Fruit fly (Drosophila melanogaster) whole organism, embryonic: ENCODE results near the gene wb.

Experiments used
- Aef1 ChIP-seq: fragments of 200-800 bp; sonication (Bioruptor generic); IDR thresholded peaks from 3 replicates; pipeline ENCODE4 v1.3.6; 2022; ENCODE audit warnings: missing biosample characterization, missing genetic modification characterization
- Asciz ChIP-seq: fragments of 200-800 bp; sonication (Bioruptor generic); optimal IDR thresholded peaks from 2 replicates; lab custom pipeline; 2017; ENCODE audit warnings: missing biosample characterization, mild to moderate bottlenecking, missing genetic modification characterization, missing genetic modification reagents
- Bgb ChIP-seq: fragments of 200-800 bp; sonication (Bioruptor generic); IDR thresholded peaks from 2 replicates; pipeline ENCODE4 v1.3.6; 2022; ENCODE audit warnings: missing biosample characterization, missing genetic modification characterization; ENCODE audit not compliant: partially characterized antibody
- BtbVII ChIP-seq: fragments of 200-800 bp; sonication (Bioruptor generic); optimal IDR thresholded peaks from 3 replicates; lab custom pipeline; 2017; ENCODE audit warnings: missing biosample characterization, mild to moderate bottlenecking, missing genetic modification characterization
- CG10431 ChIP-seq: fragments of 200-800 bp; sonication (Bioruptor generic); optimal IDR thresholded peaks from 3 replicates; lab custom pipeline; 2018; ENCODE audit warnings: missing biosample characterization, mild to moderate bottlenecking, missing genetic modification characterization
- CG11695 ChIP-seq: fragments of 200-800 bp; sonication (Bioruptor generic); IDR thresholded peaks from 3 replicates; pipeline ENCODE4 v1.3.6; 2022; ENCODE audit warnings: missing biosample characterization, missing genetic modification characterization
- CG12769 ChIP-seq: fragments of 200-800 bp; sonication (Bioruptor generic); optimal IDR thresholded peaks from 2 replicates; lab custom pipeline; 2019; ENCODE audit warnings: missing biosample characterization, mild to moderate bottlenecking, missing genetic modification characterization, moderate library complexity
- CG12942 ChIP-seq: fragments of 200-800 bp; sonication (Bioruptor generic); optimal IDR thresholded peaks from 3 replicates; lab custom pipeline; 2016; ENCODE audit warnings: missing biosample characterization, missing genetic modification characterization
- CG13894 ChIP-seq: fragments of 200-800 bp; sonication (Bioruptor generic); optimal IDR thresholded peaks from 3 replicates; lab custom pipeline; 2018; ENCODE audit warnings: missing biosample characterization, mild to moderate bottlenecking, missing genetic modification characterization, moderate library complexity
- CG14014 ChIP-seq: fragments of 200-800 bp; sonication (Bioruptor generic); IDR thresholded peaks from 2 replicates; pipeline ENCODE4 v1.3.6; 2022; ENCODE audit warnings: missing biosample characterization, missing genetic modification characterization
- CG14860 ChIP-seq: fragments of 200-800 bp; sonication (Bioruptor generic); IDR thresholded peaks from 3 replicates; pipeline ENCODE4 v1.3.6; 2022; ENCODE audit warnings: missing biosample characterization, missing genetic modification characterization; ENCODE audit not compliant: partially characterized antibody
- CG1792 ChIP-seq: fragments of 200-800 bp; sonication (Bioruptor generic); optimal IDR thresholded peaks from 2 replicates; lab custom pipeline; 2016; ENCODE audit warnings: missing biosample characterization, missing genetic modification characterization
- CG2678 ChIP-seq: fragments of 200-800 bp; sonication (Bioruptor generic); optimal IDR thresholded peaks from 3 replicates; lab custom pipeline; 2019; ENCODE audit warnings: missing biosample characterization, mild to moderate bottlenecking, missing genetic modification characterization, moderate library complexity
- CG2889 ChIP-seq: fragments of 200-800 bp; sonication (Bioruptor generic); IDR thresholded peaks from 3 replicates; pipeline ENCODE4 v1.3.6; 2022; ENCODE audit warnings: missing biosample characterization, missing genetic modification characterization
- CG34376 ChIP-seq: fragments of 200-800 bp; sonication (Bioruptor generic); optimal IDR thresholded peaks from 2 replicates; lab custom pipeline; 2018; ENCODE audit warnings: missing biosample characterization, mild to moderate bottlenecking, missing genetic modification characterization
- CG3838 ChIP-seq: fragments of 200-800 bp; sonication (Bioruptor generic); optimal IDR thresholded peaks from 3 replicates; lab custom pipeline; 2016; ENCODE audit warnings: missing biosample characterization, missing genetic modification characterization
- CG4360 ChIP-seq: fragments of 200-800 bp; sonication (Bioruptor generic); IDR thresholded peaks from 2 replicates; pipeline ENCODE4 v1.3.6; 2022; ENCODE audit warnings: missing biosample characterization, missing genetic modification characterization
- CG43689 ChIP-seq: fragments of 200-800 bp; sonication (Bioruptor generic); IDR thresholded peaks from 2 replicates; pipeline ENCODE4 v1.3.6; 2022; ENCODE audit warnings: missing biosample characterization, missing genetic modification characterization
- CG9797 ChIP-seq: fragments of 200-800 bp; sonication (Bioruptor generic); optimal IDR thresholded peaks from 3 replicates; lab custom pipeline; 2018; ENCODE audit warnings: missing biosample characterization, mild to moderate bottlenecking, missing genetic modification characterization
- Dip3 ChIP-seq: fragments of 200-800 bp; sonication (Bioruptor generic); optimal IDR thresholded peaks from 3 replicates; lab custom pipeline; 2016; ENCODE audit warnings: missing biosample characterization, missing genetic modification characterization
- Dll ChIP-seq: fragments of 200-800 bp; sonication (Bioruptor generic); IDR thresholded peaks from 4 replicates; pipeline ENCODE4 v1.3.6; 2022; ENCODE audit warnings: missing biosample characterization, missing genetic modification characterization; ENCODE audit not compliant: partially characterized antibody
- Dref ChIP-seq: fragments of 200-800 bp; sonication (Bioruptor generic); IDR thresholded peaks from 2 replicates; pipeline ENCODE4 v1.3.6; 2022; ENCODE audit warnings: missing biosample characterization, missing genetic modification characterization
- E2f1 ChIP-seq: fragments of 200-800 bp; sonication (Bioruptor generic); IDR thresholded peaks from 2 replicates; pipeline ENCODE4 v1.3.6; 2022; ENCODE audit warnings: missing biosample characterization, missing genetic modification characterization
- Ets65A ChIP-seq: fragments of 200-800 bp; sonication (Bioruptor generic); peaks from one replicate; lab custom pipeline; 2016; ENCODE audit warnings: missing biosample characterization, missing genetic modification characterization
- Hand ChIP-seq: fragments of 200-800 bp; sonication (Bioruptor generic); optimal IDR thresholded peaks from 2 replicates; lab custom pipeline; 2017; ENCODE audit warnings: mild to moderate bottlenecking, missing biosample characterization, missing genetic modification reagents, missing genetic modification characterization
- Kr ChIP-seq: fragments of 200-800 bp; sonication (Bioruptor generic); optimal IDR thresholded peaks from 2 replicates; lab custom pipeline; 2017; ENCODE audit warnings: missing biosample characterization, mild to moderate bottlenecking, missing genetic modification characterization
- Lim3 ChIP-seq: fragments of 200-800 bp; sonication (Bioruptor generic); IDR thresholded peaks from 2 replicates; pipeline ENCODE4 v1.3.6; 2022; ENCODE audit warnings: missing biosample characterization, missing genetic modification characterization
- Optix ChIP-seq: fragments of 200-800 bp; sonication (Bioruptor generic); IDR thresholded peaks from 3 replicates; pipeline ENCODE4 v1.3.6; 2022; ENCODE audit warnings: missing biosample characterization, missing genetic modification characterization
- Vsx1 ChIP-seq: fragments of 200-800 bp; sonication (Bioruptor generic); optimal IDR thresholded peaks from 2 replicates; lab custom pipeline; 2017; ENCODE audit warnings: missing biosample characterization, mild to moderate bottlenecking, missing genetic modification characterization, missing genetic modification reagents
- Xrp1 ChIP-seq: fragments of 200-800 bp; sonication (Bioruptor generic); IDR thresholded peaks from 2 replicates; pipeline ENCODE4 v1.3.6; 2022; ENCODE audit warnings: missing biosample characterization, missing genetic modification characterization
- cad ChIP-seq: fragments of >200 bp; optimal IDR thresholded peaks from 2 replicates; lab custom pipeline; 2017; ENCODE audit warnings: missing biosample characterization, missing genetic modification characterization
- cas ChIP-seq: fragments of 200-800 bp; sonication (Bioruptor generic); IDR thresholded peaks from 2 replicates; pipeline ENCODE4 v1.3.6; 2022; ENCODE audit warnings: missing biosample characterization, missing genetic modification characterization
- gem ChIP-seq: fragments of 200-800 bp; sonication (Bioruptor generic); optimal IDR thresholded peaks from 2 replicates; lab custom pipeline; 2019; ENCODE audit warnings: missing biosample characterization, mild to moderate bottlenecking, missing genetic modification characterization, moderate library complexity
- hb ChIP-seq: fragments of 200-800 bp; sonication (Bioruptor generic); IDR thresholded peaks from 3 replicates; pipeline ENCODE4 v1.3.6; 2022; ENCODE audit warnings: missing biosample characterization, missing genetic modification characterization; ENCODE audit not compliant: partially characterized antibody
- peb ChIP-seq: fragments of 200-800 bp; sonication (Bioruptor generic); IDR thresholded peaks from 2 replicates; pipeline ENCODE4 v1.3.6; 2022; ENCODE audit warnings: missing biosample characterization, missing genetic modification characterization
- prd ChIP-seq, 3 experiments: fragments of >200 bp in 2 of 3; fragments of 200-800 bp in 1 of 3; sonication (Bioruptor generic) in 1 of 3; optimal IDR thresholded peaks in 2 of 3; IDR thresholded peaks in 1 of 3; 2 replicates in 2 of 3; 3 replicates in 1 of 3; pipeline versions ENCODE4 v1.3.6 to Lab custom; 2017 to 2022; ENCODE audit warnings: missing biosample characterization in 1 of 3, missing genetic modification characterization in 1 of 3
- pum ChIP-seq: fragments of 200-800 bp; sonication (Bioruptor generic); optimal IDR thresholded peaks from 2 replicates; lab custom pipeline; 2016; ENCODE audit warnings: missing biosample characterization, missing genetic modification characterization
- repo ChIP-seq: fragments of 200-800 bp; sonication (Bioruptor generic); optimal IDR thresholded peaks from 2 replicates; lab custom pipeline; 2016; ENCODE audit warnings: missing biosample characterization, missing genetic modification characterization
- salm ChIP-seq: fragments of 200-800 bp; sonication (Bioruptor generic); optimal IDR thresholded peaks from 2 replicates; lab custom pipeline; 2018; ENCODE audit warnings: missing biosample characterization, mild to moderate bottlenecking, missing genetic modification characterization
- sc ChIP-seq, 3 experiments: fragments of >200 bp in 2 of 3; fragments of 200-800 bp in 1 of 3; sonication (Bioruptor generic) in 1 of 3; optimal IDR thresholded peaks; 2 replicates in 2 of 3; 3 replicates in 1 of 3; lab custom pipeline; 2017; ENCODE audit warnings: mild to moderate bottlenecking in 1 of 3, missing biosample characterization in 1 of 3, missing genetic modification characterization in 1 of 3, missing genetic modification reagents in 1 of 3
- sd ChIP-seq: fragments of 200-800 bp; sonication (Bioruptor generic); optimal IDR thresholded peaks from 3 replicates; lab custom pipeline; 2018; ENCODE audit warnings: missing biosample characterization, mild to moderate bottlenecking, missing genetic modification characterization, moderate library complexity
- sens ChIP-seq: fragments of 200-800 bp; sonication (Bioruptor generic); peaks from one replicate; lab custom pipeline; 2016; ENCODE audit warnings: missing biosample characterization, missing genetic modification characterization
- sima ChIP-seq: fragments of 200-800 bp; sonication (Bioruptor generic); optimal IDR thresholded peaks from 2 replicates; lab custom pipeline; 2016; ENCODE audit warnings: missing biosample characterization, missing genetic modification characterization
- stwl ChIP-seq: fragments of 200-800 bp; sonication (Bioruptor generic); optimal IDR thresholded peaks from 3 replicates; lab custom pipeline; 2018; ENCODE audit warnings: missing biosample characterization, mild to moderate bottlenecking, missing genetic modification characterization, moderate library complexity
- tap ChIP-seq: fragments of 200-800 bp; optimal IDR thresholded peaks from 3 replicates; lab custom pipeline; 2019; ENCODE audit warnings: missing biosample characterization, mild to moderate bottlenecking, missing genetic modification characterization, moderate library complexity
- vnd ChIP-seq: fragments of 200-800 bp; sonication (Bioruptor generic); IDR thresholded peaks from 3 replicates; pipeline ENCODE4 v1.3.6; 2022; ENCODE audit warnings: missing biosample characterization, missing genetic modification characterization; ENCODE audit not compliant: partially characterized antibody
- wor ChIP-seq: fragments of 200-800 bp; sonication (Bioruptor generic); IDR thresholded peaks from 2 replicates; pipeline ENCODE4 v1.3.6; 2022; ENCODE audit warnings: missing biosample characterization, missing genetic modification characterization
- zf30C ChIP-seq: fragments of 200-800 bp; sonication (Bioruptor generic); optimal IDR thresholded peaks from 3 replicates; lab custom pipeline; 2018; ENCODE audit warnings: missing biosample characterization, mild to moderate bottlenecking, missing genetic modification characterization
- zfh2 ChIP-seq: fragments of 200-800 bp; sonication (Bioruptor generic); optimal IDR thresholded peaks from 2 replicates; lab custom pipeline; 2016; ENCODE audit warnings: missing biosample characterization, missing genetic modification characterization

Gene wb

dm6 chr2L:14259783-14260182 lies 3.0 kb upstream of the wb start (continued):
- TF ChIP-seq sens (GFP tag; lab: Kevin White, UChicago): peak; percentile 39
- no peak for TF ChIP-seq salm (tag; lab: Kevin White, UChicago)
- TF ChIP-seq zfh2 (GFP tag; lab: Kevin White, UChicago): no peak
- no peak for TF ChIP-seq sima
- no peak for TF ChIP-seq BtbVII (GFP tag; lab: Kevin White, UChicago)
- no peak for TF ChIP-seq CG12769 (tag; lab: Kevin White, UChicago)
- peak; percentile 31 for TF ChIP-seq gem (tag; lab: Kevin White, UChicago)
- TF ChIP-seq CG34376 (GFP tag; lab: Kevin White, UChicago): no peak
- TF ChIP-seq Ets65A: peak; percentile 60
- peak; percentile 20; the same call in 1 of the 2 replicates for TF ChIP-seq Xrp1 (GFP tag; lab: Robert Waterston, UW)
- TF ChIP-seq CG14014 (GFP tag; lab: Robert Waterston, UW): no peak; the same call in 1 of the 2 replicates
- no peak for TF ChIP-seq CG2889 (GFP tag; lab: Robert Waterston, UW)
- TF ChIP-seq CG2678 (tag; lab: Kevin White, UChicago): no peak
- 0 out of 3 replicates have a peak, but pooled peaks have one; percentile 8 for TF ChIP-seq CG11695 (GFP tag; lab: Robert Waterston, UW)
- TF ChIP-seq peb: no peak
- TF ChIP-seq sc (optimal IDR thresholded peaks at IDR 0.05; lab: Kevin White, UChicago): no peak
- TF ChIP-seq sc (GFP tag; optimal IDR thresholded peaks at IDR 0.05; lab: Kevin White, UChicago): no peak
- no peak for TF ChIP-seq CG14860 (GFP tag; lab: Robert Waterston, UW)
- TF ChIP-seq, all 482 proteins: peak for 10

dm6 chr2L:14260920-14261319 lies 1.9 kb upstream of the wb start:
- TF ChIP-seq E2f1 (no peak), CG4360 (GFP tag; lab: Robert Waterston, UW) (peak; percentile 60), Aef1 (no peak), stwl (tag; lab: Kevin White, UChicago) (no peak), repo (no peak), Asciz (no peak), Optix (GFP tag; lab: Robert Waterston, UW) (no peak), Dref (GFP tag; lab: Robert Waterston, UW) (no peak), CG10431 (GFP tag; lab: Kevin White, UChicago) (no peak), cas (GFP tag; lab: Robert Waterston, UW) (no peak), Lim3 (no peak), Kr (GFP tag; lab: Kevin White, UChicago) (peak; percentile 74), tap (tag; lab: Kevin White, UChicago) (no peak), Bgb (GFP tag; lab: Robert Waterston, UW) (no peak), CG9797 (GFP tag; lab: Kevin White, UChicago) (no peak), wor (GFP tag; lab: Robert Waterston, UW) (no peak), Vsx1 (GFP tag; lab: Kevin White, UChicago) (no peak), pum (GFP tag; lab: Kevin White, UChicago) (no peak), Ets65A (peak; percentile 62), CG3838 (GFP tag; lab: Kevin White, UChicago) (no peak), CG1792 (GFP tag; lab: Kevin White, UChicago) (no peak), Hand (GFP tag; lab: Kevin White, UChicago) (no peak), hb (GFP tag; lab: Robert Waterston, UW) (no peak), Dip3 (GFP tag; lab: Kevin White, UChicago) (no peak), vnd (GFP tag; lab: Robert Waterston, UW) (no peak), Dll (GFP tag; lab: Robert Waterston, UW) (no peak), cad (peak; percentile 3), zf30C (GFP tag; lab: Kevin White, UChicago) (no peak), prd (optimal IDR thresholded peaks at IDR 0.05; lab: Kevin White, UChicago) (no peak), prd (GFP tag; IDR thresholded peaks at IDR 0.05; lab: Robert Waterston, UW) (no peak), CG43689 (GFP tag; lab: Robert Waterston, UW) (no peak), sc (optimal IDR thresholded peaks at IDR 0.05; lab: Kevin White, UChicago) (no peak), sc (GFP tag; optimal IDR thresholded peaks at IDR 0.05; lab: Kevin White, UChicago) (no peak), CG13894 (no peak), sd (tag; lab: Kevin White, UChicago) (no peak), CG12942 (GFP tag; lab: Kevin White, UChicago) (no peak)
